ENCODE assay signal across 1 fruit fly cellular context in the genomic region with DNA sequence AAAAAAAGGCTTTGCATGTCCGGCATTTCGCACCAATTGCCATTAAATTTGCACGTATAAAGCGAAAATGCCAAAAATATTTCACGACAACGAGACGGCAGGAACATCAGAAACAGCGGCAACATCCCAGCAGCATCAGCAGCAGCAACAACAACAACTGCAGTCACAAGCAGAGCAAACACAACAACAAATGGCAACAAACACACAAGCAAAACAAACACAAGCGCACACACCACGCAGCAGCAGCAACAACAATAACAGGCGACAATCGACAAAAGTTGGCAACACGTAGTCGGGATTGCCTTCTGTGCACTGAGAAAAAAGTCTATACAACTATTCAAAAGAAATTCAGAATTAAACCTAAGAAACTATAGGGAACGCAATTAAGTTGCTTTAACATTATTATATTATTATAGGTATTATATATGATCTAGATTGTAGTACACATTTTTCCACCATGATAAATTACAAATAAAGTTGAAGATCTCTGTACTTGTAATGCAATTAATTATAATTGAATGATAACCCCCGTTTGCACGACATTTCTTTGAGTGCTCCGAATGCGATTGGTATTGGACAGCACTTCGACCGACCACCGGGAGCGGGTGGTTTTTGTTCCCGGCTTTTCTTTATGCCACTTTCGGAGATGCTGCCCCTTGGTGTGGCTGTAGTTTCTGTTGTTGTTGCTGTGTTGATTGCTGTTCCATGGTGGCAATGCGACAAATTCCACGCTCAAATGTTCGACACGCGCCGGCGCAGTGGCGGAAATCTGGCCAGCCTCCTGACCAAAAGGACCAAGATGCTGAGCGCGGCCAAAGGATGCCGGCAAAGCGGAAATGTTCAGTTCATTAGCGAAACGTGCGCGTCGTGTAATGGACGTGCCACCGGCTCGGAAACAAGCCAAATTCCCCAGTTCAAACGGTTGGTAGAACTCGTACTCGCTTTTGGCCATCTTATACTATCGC.
TF ChIP-seq lines count a peak whose summit lies in the region.

A gene (plus strand): TSS at position 848 of the 965 bp plus-strand sequence.

TF ChIP-seq in whole organism, embryonic, 481 proteins besides CTCF, POLR2A, EP300 and RAD21 (continued from another document and continues in another):
- TF ChIP-seq CG8359 (GFP tag; optimal IDR thresholded peaks at IDR 0.05; lab: Kevin White, UChicago; ENCODE audit: borderline replicate concordance): no peak
- TF ChIP-seq NK7.1 (GFP tag; optimal IDR thresholded peaks at IDR 0.05; lab: Kevin White, UChicago): no peak
- no peak for TF ChIP-seq run (tag; optimal IDR thresholded peaks at IDR 0.05; lab: Kevin White, UChicago)
- peak; percentile 60 for TF ChIP-seq CG12391 (tag; optimal IDR thresholded peaks at IDR 0.05; lab: Kevin White, UChicago)
- TF ChIP-seq sna (GFP tag; IDR thresholded peaks at IDR 0.05; lab: Robert Waterston, UW; ENCODE audit: partially characterized antibody): no peak
- no peak for TF ChIP-seq Pdp1 (GFP tag; optimal IDR thresholded peaks at IDR 0.05; lab: Kevin White, UChicago)
- no peak for TF ChIP-seq en (GFP tag; optimal IDR thresholded peaks at IDR 0.05; lab: Kevin White, UChicago)
- no peak for TF ChIP-seq inv (GFP tag; IDR thresholded peaks at IDR 0.05; lab: Robert Waterston, UW; ENCODE audit: partially characterized antibody)
- TF ChIP-seq CG17802 (tag; optimal IDR thresholded peaks at IDR 0.05; lab: Kevin White, UChicago): no peak
- TF ChIP-seq ci (GFP tag; IDR thresholded peaks at IDR 0.05; lab: Robert Waterston, UW): no peak
- TF ChIP-seq Sry-δ (GFP tag; optimal IDR thresholded peaks at IDR 0.05; lab: Kevin White, UChicago): no peak
- no peak for TF ChIP-seq psq (GFP tag; optimal IDR thresholded peaks at IDR 0.05; lab: Kevin White, UChicago)
- TF ChIP-seq CG15073 (GFP tag; optimal IDR thresholded peaks at IDR 0.05; lab: Kevin White, UChicago): no peak
- peak; percentile 8 for TF ChIP-seq CG6254 (GFP tag; optimal IDR thresholded peaks at IDR 0.05; lab: Kevin White, UChicago)
- peak; percentile 4 for TF ChIP-seq CG4820 (GFP tag; optimal IDR thresholded peaks at IDR 0.05; lab: Kevin White, UChicago)
- TF ChIP-seq CG2199 (GFP tag; IDR thresholded peaks at IDR 0.05; lab: Robert Waterston, UW): peak; percentile 84; the same call in 1 of the 3 replicates
- TF ChIP-seq tap (tag; optimal IDR thresholded peaks at IDR 0.05; lab: Kevin White, UChicago): peak; percentile 40
- peak in 1 of 2 experiments; percentile 54 for TF ChIP-seq Dfd (GFP tag; optimal IDR thresholded peaks at IDR 0.05; lab: Kevin White, UChicago)
- TF ChIP-seq repo (GFP tag; optimal IDR thresholded peaks at IDR 0.05; lab: Kevin White, UChicago): no peak
- no peak for TF ChIP-seq Fer1 (GFP tag; optimal IDR thresholded peaks at IDR 0.05; lab: Kevin White, UChicago)
- TF ChIP-seq CG11504 (tag; optimal IDR thresholded peaks at IDR 0.05; lab: Kevin White, UChicago): peak; percentile 82
- peak; percentile 0 for TF ChIP-seq CG10462 (GFP tag; optimal IDR thresholded peaks at IDR 0.05; lab: Kevin White, UChicago)
- TF ChIP-seq CG43689 (GFP tag; IDR thresholded peaks at IDR 0.05; lab: Robert Waterston, UW): no peak
- TF ChIP-seq sisA (GFP tag; IDR thresholded peaks at IDR 0.05; lab: Robert Waterston, UW): peak; percentile 44
- peak; percentile 4 for TF ChIP-seq odd (GFP tag; optimal IDR thresholded peaks at IDR 0.05; lab: Kevin White, UChicago)
- no peak for TF ChIP-seq Nf-YA (GFP tag; IDR thresholded peaks at IDR 0.05; lab: Robert Waterston, UW)
- TF ChIP-seq CG30020 (tag; optimal IDR thresholded peaks at IDR 0.05; lab: Kevin White, UChicago): no peak
- TF ChIP-seq D (optimal IDR thresholded peaks at IDR 0.05; lab: Kevin White, UChicago): no peak
- TF ChIP-seq D (GFP tag; optimal IDR thresholded peaks at IDR 0.05; lab: Kevin White, UChicago): peak; percentile 37
- no peak for TF ChIP-seq Rx (GFP tag; IDR thresholded peaks at IDR 0.05; lab: Robert Waterston, UW)
- no peak for TF ChIP-seq Antp (GFP tag; optimal IDR thresholded peaks at IDR 0.05; lab: Kevin White, UChicago)
- no peak for TF ChIP-seq ro (GFP tag; IDR thresholded peaks at IDR 0.05; lab: Robert Waterston, UW)
- TF ChIP-seq pita (GFP tag; optimal IDR thresholded peaks at IDR 0.05; lab: Kevin White, UChicago): no peak
- TF ChIP-seq BtbVII (GFP tag; optimal IDR thresholded peaks at IDR 0.05; lab: Kevin White, UChicago): no peak
- peak; percentile 50 for TF ChIP-seq ATbp (GFP tag; optimal IDR thresholded peaks at IDR 0.05; lab: Kevin White, UChicago)
- no peak for TF ChIP-seq Hey (tag; optimal IDR thresholded peaks at IDR 0.05; lab: Kevin White, UChicago)
- TF ChIP-seq Rfx (GFP tag; IDR thresholded peaks at IDR 0.05; lab: Robert Waterston, UW): peak; percentile 30; the same call in 1 of the 2 replicates
- TF ChIP-seq CG4617 (GFP tag; optimal IDR thresholded peaks at IDR 0.05; lab: Kevin White, UChicago; ENCODE audit: borderline replicate concordance): no peak
- TF ChIP-seq h (optimal IDR thresholded peaks at IDR 0.05; lab: Kevin White, UChicago): no peak
- TF ChIP-seq ewg (GFP tag; optimal IDR thresholded peaks at IDR 0.05; lab: Kevin White, UChicago): peak; percentile 68
- TF ChIP-seq crol (GFP tag; IDR thresholded peaks at IDR 0.05; lab: Robert Waterston, UW): no peak
- TF ChIP-seq Hmx (GFP tag; optimal IDR thresholded peaks at IDR 0.05; lab: Kevin White, UChicago): no peak
- TF ChIP-seq Hr78 (GFP tag; optimal IDR thresholded peaks at IDR 0.05; lab: Kevin White, UChicago): no peak
- TF ChIP-seq CG8290 (GFP tag; optimal IDR thresholded peaks at IDR 0.05; lab: Kevin White, UChicago): no peak
- TF ChIP-seq CG8290 (tag; optimal IDR thresholded peaks at IDR 0.05; lab: Kevin White, UChicago): no peak
- TF ChIP-seq unc-4 (GFP tag; IDR thresholded peaks at IDR 0.05; lab: Robert Waterston, UW; ENCODE audit: partially characterized antibody): no peak
- peak; percentile 34 for TF ChIP-seq CG9817 (tag; optimal IDR thresholded peaks at IDR 0.05; lab: Kevin White, UChicago)
- no peak; the same call in 1 of the 3 replicates for TF ChIP-seq CG11695 (GFP tag; IDR thresholded peaks at IDR 0.05; lab: Robert Waterston, UW)
- no peak for TF ChIP-seq CG7745 (tag; optimal IDR thresholded peaks at IDR 0.05; lab: Kevin White, UChicago)
- TF ChIP-seq Dip3 (GFP tag; optimal IDR thresholded peaks at IDR 0.05; lab: Kevin White, UChicago): no peak
- peak; percentile 56 for TF ChIP-seq CG10979 (tag; optimal IDR thresholded peaks at IDR 0.05; lab: Kevin White, UChicago)
- TF ChIP-seq caup (GFP tag; optimal IDR thresholded peaks at IDR 0.05; lab: Kevin White, UChicago; ENCODE audit: severe bottlenecking): peak; percentile 44
- no peak for TF ChIP-seq H2.0 (GFP tag; IDR thresholded peaks at IDR 0.05; lab: Robert Waterston, UW)
- no peak for TF ChIP-seq vnd (GFP tag; IDR thresholded peaks at IDR 0.05; lab: Robert Waterston, UW; ENCODE audit: partially characterized antibody)
- TF ChIP-seq B-H2 (GFP tag; optimal IDR thresholded peaks at IDR 0.05; lab: Kevin White, UChicago): no peak
- TF ChIP-seq CG4282 (GFP tag; optimal IDR thresholded peaks at IDR 0.05; lab: Kevin White, UChicago): no peak
- TF ChIP-seq CG34376 (GFP tag; optimal IDR thresholded peaks at IDR 0.05; lab: Kevin White, UChicago): no peak
- no peak for TF ChIP-seq Hr39 (optimal IDR thresholded peaks at IDR 0.05; lab: Kevin White, UChicago)
- no peak for TF ChIP-seq az2 (GFP tag; optimal IDR thresholded peaks at IDR 0.05; lab: Kevin White, UChicago)
- no peak for TF ChIP-seq Hsf (GFP tag; optimal IDR thresholded peaks at IDR 0.05; lab: Kevin White, UChicago)
- TF ChIP-seq CG1602 (GFP tag; optimal IDR thresholded peaks at IDR 0.05; lab: Kevin White, UChicago): no peak
- no peak for TF ChIP-seq pfk (GFP tag; optimal IDR thresholded peaks at IDR 0.05; lab: Kevin White, UChicago)
- no peak for TF ChIP-seq ken (GFP tag; IDR thresholded peaks at IDR 0.05; lab: Robert Waterston, UW)
- no peak for TF ChIP-seq zen2 (GFP tag; IDR thresholded peaks at IDR 0.05; lab: Robert Waterston, UW; ENCODE audit: partially characterized antibody)
- TF ChIP-seq CG8944 (GFP tag; optimal IDR thresholded peaks at IDR 0.05; lab: Kevin White, UChicago): no peak
- 0 out of 2 replicates have a peak, but pooled peaks have one; percentile 18 for TF ChIP-seq CG14441 (GFP tag; IDR thresholded peaks at IDR 0.05; lab: Robert Waterston, UW)
- no peak for TF ChIP-seq CG3065 (GFP tag; optimal IDR thresholded peaks at IDR 0.05; lab: Kevin White, UChicago)
- no peak for TF ChIP-seq CG9797 (GFP tag; optimal IDR thresholded peaks at IDR 0.05; lab: Kevin White, UChicago)
- peak; percentile 75 for TF ChIP-seq CG7839 (tag; optimal IDR thresholded peaks at IDR 0.05; lab: Kevin White, UChicago)
- no peak for TF ChIP-seq GATAe (GFP tag; conservative IDR thresholded peaks at IDR 0.05; lab: Robert Waterston, UW)
- no peak for TF ChIP-seq ham (GFP tag; IDR thresholded peaks at IDR 0.05; lab: Robert Waterston, UW)
- TF ChIP-seq Atf3 (GFP tag; optimal IDR thresholded peaks at IDR 0.05; lab: Kevin White, UChicago): no peak
- TF ChIP-seq CG10147 (GFP tag; optimal IDR thresholded peaks at IDR 0.05; lab: Kevin White, UChicago): peak; percentile 31
- peak; percentile 40; the same call in 1 of the 2 replicates for TF ChIP-seq ssp (GFP tag; IDR thresholded peaks at IDR 0.05; lab: Robert Waterston, UW)
- TF ChIP-seq CG14860 (GFP tag; IDR thresholded peaks at IDR 0.05; lab: Robert Waterston, UW; ENCODE audit: partially characterized antibody): no peak
- TF ChIP-seq CG15269 (tag; optimal IDR thresholded peaks at IDR 0.05; lab: Kevin White, UChicago): peak; percentile 66
- peak; percentile 42 for TF ChIP-seq CG10267 (tag; optimal IDR thresholded peaks at IDR 0.05; lab: Kevin White, UChicago)
- TF ChIP-seq CG30431 (GFP tag; optimal IDR thresholded peaks at IDR 0.05; lab: Kevin White, UChicago): no peak
- TF ChIP-seq CG14965 (GFP tag; optimal IDR thresholded peaks at IDR 0.05; lab: Kevin White, UChicago; ENCODE audit: borderline replicate concordance): no peak
- TF ChIP-seq Abd-B (GFP tag; optimal IDR thresholded peaks at IDR 0.05; lab: Kevin White, UChicago): peak; percentile 34
- TF ChIP-seq cwo (GFP tag; optimal IDR thresholded peaks at IDR 0.05; lab: Kevin White, UChicago): peak; percentile 62
- peak; percentile 86 for TF ChIP-seq CG7556 (GFP tag; optimal IDR thresholded peaks at IDR 0.05; lab: Kevin White, UChicago)
- no peak for TF ChIP-seq CG3838 (GFP tag; optimal IDR thresholded peaks at IDR 0.05; lab: Kevin White, UChicago)
- peak; percentile 36; the same call in 1 of the 2 replicates for TF ChIP-seq stc (GFP tag; IDR thresholded peaks at IDR 0.05; lab: Robert Waterston, UW)
- peak; percentile 61 for TF ChIP-seq Sox100B (GFP tag; optimal IDR thresholded peaks at IDR 0.05; lab: Kevin White, UChicago)
- TF ChIP-seq CG14014 (GFP tag; IDR thresholded peaks at IDR 0.05; lab: Robert Waterston, UW): no peak
- TF ChIP-seq sc (optimal IDR thresholded peaks at IDR 0.05; lab: Kevin White, UChicago): no peak
- TF ChIP-seq sc (GFP tag; optimal IDR thresholded peaks at IDR 0.05; lab: Kevin White, UChicago): no peak
- no peak for TF ChIP-seq CG8089 (GFP tag; optimal IDR thresholded peaks at IDR 0.05; lab: Kevin White, UChicago)
- TF ChIP-seq bab2 (GFP tag; optimal IDR thresholded peaks at IDR 0.05; lab: Kevin White, UChicago): no peak
- no peak for TF ChIP-seq Poxn (GFP tag; IDR thresholded peaks at IDR 0.05; lab: Robert Waterston, UW)
- no peak for TF ChIP-seq ato (GFP tag; IDR thresholded peaks at IDR 0.05; lab: Robert Waterston, UW; ENCODE audit: partially characterized antibody)
- TF ChIP-seq chinmo (GFP tag; IDR thresholded peaks at IDR 0.05; lab: Robert Waterston, UW; ENCODE audit: partially characterized antibody): no peak
- peak; percentile 21; the same call in 1 of the 2 replicates for TF ChIP-seq CG32532 (GFP tag; IDR thresholded peaks at IDR 0.05; lab: Robert Waterston, UW)
- peak; percentile 47 for TF ChIP-seq Blimp-1 (GFP tag; optimal IDR thresholded peaks at IDR 0.05; lab: Kevin White, UChicago)
- TF ChIP-seq btn (GFP tag; optimal IDR thresholded peaks at IDR 0.05; lab: Kevin White, UChicago): no peak
- TF ChIP-seq CG17186 (GFP tag; optimal IDR thresholded peaks at IDR 0.05; lab: Kevin White, UChicago): no peak
- TF ChIP-seq slou (GFP tag; optimal IDR thresholded peaks at IDR 0.05; lab: Kevin White, UChicago): no peak
- peak; percentile 97 for TF ChIP-seq CG5180 (GFP tag; optimal IDR thresholded peaks at IDR 0.05; lab: Kevin White, UChicago)
- TF ChIP-seq tna (GFP tag; IDR thresholded peaks at IDR 0.05; lab: Robert Waterston, UW; ENCODE audit: partially characterized antibody): no peak
- peak; percentile 38 for TF ChIP-seq CG16815 (GFP tag; optimal IDR thresholded peaks at IDR 0.05; lab: Kevin White, UChicago)
- TF ChIP-seq Dek (tag; optimal IDR thresholded peaks at IDR 0.05; lab: Kevin White, UChicago): peak; percentile 51
- TF ChIP-seq CG11085 (GFP tag; IDR thresholded peaks at IDR 0.05; lab: Robert Waterston, UW): no peak
- TF ChIP-seq Fer2 (tag; optimal IDR thresholded peaks at IDR 0.05; lab: Kevin White, UChicago): peak; percentile 15
- TF ChIP-seq Elba2 (GFP tag; optimal IDR thresholded peaks at IDR 0.05; lab: Kevin White, UChicago): no peak
- TF ChIP-seq CG16863 (GFP tag; optimal IDR thresholded peaks at IDR 0.05; lab: Kevin White, UChicago): no peak
- TF ChIP-seq Scr (GFP tag; IDR thresholded peaks at IDR 0.05; lab: Robert Waterston, UW; ENCODE audit: partially characterized antibody): no peak
- TF ChIP-seq CG1233 (GFP tag; optimal IDR thresholded peaks at IDR 0.05; lab: Kevin White, UChicago): peak; percentile 4
- peak; percentile 60 for TF ChIP-seq phol (tag; optimal IDR thresholded peaks at IDR 0.05; lab: Kevin White, UChicago)
- no peak for TF ChIP-seq CG1024 (GFP tag; IDR thresholded peaks at IDR 0.05; lab: Robert Waterston, UW)
- TF ChIP-seq emc (GFP tag; optimal IDR thresholded peaks at IDR 0.05; lab: Kevin White, UChicago): no peak
- TF ChIP-seq Fer3 (tag; optimal IDR thresholded peaks at IDR 0.05; lab: Kevin White, UChicago): peak; percentile 51
- no peak for TF ChIP-seq CG10565 (GFP tag; optimal IDR thresholded peaks at IDR 0.05; lab: Kevin White, UChicago)
- TF ChIP-seq Awh (GFP tag; IDR thresholded peaks at IDR 0.05; lab: Robert Waterston, UW): no peak
- TF ChIP-seq E2f2 (GFP tag; IDR thresholded peaks at IDR 0.05; lab: Robert Waterston, UW): no peak
- TF ChIP-seq CG12155 (GFP tag; optimal IDR thresholded peaks at IDR 0.05; lab: Kevin White, UChicago): no peak
- TF ChIP-seq aop (GFP tag; IDR thresholded peaks at IDR 0.05; lab: Robert Waterston, UW): no peak
- TF ChIP-seq bbx (GFP tag; IDR thresholded peaks at IDR 0.05; lab: Robert Waterston, UW; ENCODE audit: partially characterized antibody): no peak
- TF ChIP-seq CG5953 (GFP tag; IDR thresholded peaks at IDR 0.05; lab: Robert Waterston, UW): no peak
- no peak for TF ChIP-seq tx (GFP tag; optimal IDR thresholded peaks at IDR 0.05; lab: Kevin White, UChicago)
- no peak for TF ChIP-seq pb (GFP tag; optimal IDR thresholded peaks at IDR 0.05; lab: Kevin White, UChicago)
